Worm (Caenorhabditis elegans) whole organism, late embryonic: ENCODE data around the gene chtb-3.
A peak's percentile ranks its signal among the peaks of the same experiment; 100 is the strongest.

Experiments
- C08G9.2 ChIP-seq: sonication (generic microtip); optimal IDR thresholded peaks from 2 replicates; lab custom pipeline; 2016; ENCODE audit warnings: mild to moderate bottlenecking, missing genetic modification characterization, moderate library complexity, missing compliant biosample characterization
- C38D4.7 ChIP-seq: fragments of 200-800 bp; sonication (Bioruptor generic); optimal IDR thresholded peaks from 2 replicates; lab custom pipeline; 2018; ENCODE audit warnings: mild to moderate bottlenecking, missing genetic modification characterization, moderate library complexity, missing compliant biosample characterization
- F13H6.1 ChIP-seq: sonication (generic microtip); optimal IDR thresholded peaks from 2 replicates; lab custom pipeline; 2016; ENCODE audit warnings: missing genetic modification characterization, missing compliant biosample characterization
- K09A11.1 ChIP-seq: sonication (generic microtip); optimal IDR thresholded peaks from 2 replicates; lab custom pipeline; 2017; ENCODE audit warnings: antibody characterized with exemption, mild to moderate bottlenecking, missing genetic modification characterization, missing compliant biosample characterization; ENCODE audit not compliant: insufficient read depth
- T23F11.4 ChIP-seq: fragments of 200-800 bp; sonication (Bioruptor generic); optimal IDR thresholded peaks from 2 replicates; lab custom pipeline; 2018; ENCODE audit warnings: mild to moderate bottlenecking, missing genetic modification characterization, missing compliant biosample characterization
- Y22D7AL.16 ChIP-seq: sonication (generic microtip); optimal IDR thresholded peaks from 2 replicates; lab custom pipeline; 2016; ENCODE audit warnings: missing genetic modification characterization, missing compliant biosample characterization
- ahr-1 ChIP-seq: sonication (generic microtip); optimal IDR thresholded peaks from 2 replicates; lab custom pipeline; 2016; ENCODE audit warnings: missing genetic modification characterization, missing compliant biosample characterization
- ceh-14 ChIP-seq: sonication (generic microtip); optimal IDR thresholded peaks from 2 replicates; lab custom pipeline; 2016; ENCODE audit warnings: missing genotype, missing genetic modification characterization, missing compliant biosample characterization
- ceh-19 ChIP-seq: fragments of 200-800 bp; sonication (Bioruptor generic); optimal IDR thresholded peaks from 2 replicates; lab custom pipeline; 2018; ENCODE audit warnings: mild to moderate bottlenecking, missing genetic modification characterization, missing compliant biosample characterization
- ceh-2 ChIP-seq: sonication (generic microtip); optimal IDR thresholded peaks from 2 replicates; lab custom pipeline; 2016; ENCODE audit warnings: missing genotype, missing genetic modification characterization, missing compliant biosample characterization
- ceh-22 ChIP-seq: sonication (generic microtip); optimal IDR thresholded peaks from 2 replicates; lab custom pipeline; 2017; ENCODE audit warnings: missing biosample characterization, missing genetic modification characterization
- ceh-31 ChIP-seq: sonication (generic microtip); optimal IDR thresholded peaks from 2 replicates; lab custom pipeline; 2016; ENCODE audit warnings: missing genetic modification characterization, missing compliant biosample characterization
- ceh-34 ChIP-seq: sonication (generic microtip); optimal IDR thresholded peaks from 2 replicates; lab custom pipeline; 2016; ENCODE audit warnings: mild to moderate bottlenecking, missing genetic modification characterization, missing compliant biosample characterization
- ceh-45 ChIP-seq: fragments of 200-800 bp; sonication (Bioruptor generic); IDR thresholded peaks from 2 replicates; pipeline ENCODE4 v1.3.6; 2022; ENCODE audit warnings: missing genetic modification reagents, missing genetic modification characterization, missing compliant biosample characterization
- ceh-48 ChIP-seq: sonication (generic microtip); optimal IDR thresholded peaks from 2 replicates; lab custom pipeline; 2016; ENCODE audit warnings: missing genetic modification characterization, inconsistent platforms, missing compliant biosample characterization
- ceh-9 ChIP-seq: sonication (generic microtip); optimal IDR thresholded peaks from 2 replicates; lab custom pipeline; 2016; ENCODE audit warnings: mild to moderate bottlenecking, missing genetic modification characterization, inconsistent platforms, missing compliant biosample characterization
- dmd-4 ChIP-seq: sonication (generic microtip); optimal IDR thresholded peaks from 2 replicates; lab custom pipeline; 2016; ENCODE audit warnings: borderline replicate concordance, missing genetic modification characterization, missing compliant biosample characterization
- dve-1 ChIP-seq: sonication (generic microtip); optimal IDR thresholded peaks from 2 replicates; lab custom pipeline; 2017; ENCODE audit warnings: antibody characterized with exemption, mild to moderate bottlenecking, missing genetic modification characterization, missing compliant biosample characterization
- elt-2 ChIP-seq: sonication (generic microtip); optimal IDR thresholded peaks from 2 replicates; lab custom pipeline; 2016; ENCODE audit warnings: missing genetic modification reagents, missing genetic modification characterization, missing compliant biosample characterization
- elt-4 ChIP-seq: sonication (generic microtip); optimal IDR thresholded peaks from 2 replicates; lab custom pipeline; 2016; ENCODE audit warnings: missing genetic modification characterization, missing compliant biosample characterization
- ets-4 ChIP-seq: sonication (generic microtip); optimal IDR thresholded peaks from 2 replicates; lab custom pipeline; 2016; ENCODE audit warnings: missing genetic modification characterization, missing compliant biosample characterization
- fax-1 ChIP-seq: sonication (generic microtip); optimal IDR thresholded peaks from 2 replicates; lab custom pipeline; 2016; ENCODE audit warnings: missing genotype, missing genetic modification characterization, missing compliant biosample characterization
- fkh-10 ChIP-seq: fragments of 150-350 bp; optimal IDR thresholded peaks from 2 replicates; lab custom pipeline; 2014; ENCODE audit warnings: missing biosample characterization, missing genetic modification reagents, missing genetic modification characterization
- hlh-15 ChIP-seq: sonication (generic microtip); optimal IDR thresholded peaks from 2 replicates; lab custom pipeline; 2016; ENCODE audit warnings: missing genetic modification characterization, missing compliant biosample characterization
- mec-3 ChIP-seq: sonication (generic microtip); optimal IDR thresholded peaks from 2 replicates; lab custom pipeline; 2016; ENCODE audit warnings: borderline replicate concordance, missing genetic modification characterization, missing compliant biosample characterization
- nfya-1 ChIP-seq: sonication (generic microtip); optimal IDR thresholded peaks from 2 replicates; lab custom pipeline; 2017; ENCODE audit warnings: missing genetic modification characterization, mild to moderate bottlenecking, missing compliant biosample characterization, antibody characterized with exemption, moderate library complexity
- odd-2 ChIP-seq: sonication (generic microtip); optimal IDR thresholded peaks from 2 replicates; lab custom pipeline; 2017; ENCODE audit warnings: antibody characterized with exemption, mild to moderate bottlenecking, missing genetic modification characterization, missing compliant biosample characterization
- pag-3 ChIP-seq: sonication (generic microtip); optimal IDR thresholded peaks from 2 replicates; lab custom pipeline; 2016; ENCODE audit warnings: missing compliant biosample characterization, missing genetic modification characterization, borderline replicate concordance
- pat-9 ChIP-seq: fragments of 200-800 bp; sonication (Bioruptor generic); optimal IDR thresholded peaks from 2 replicates; lab custom pipeline; 2018; ENCODE audit warnings: mild to moderate bottlenecking, missing genetic modification characterization, moderate library complexity, missing compliant biosample characterization
- pha-2 ChIP-seq: sonication (generic microtip); optimal IDR thresholded peaks from 2 replicates; lab custom pipeline; 2017; ENCODE audit warnings: mild to moderate bottlenecking, missing genetic modification characterization, missing compliant biosample characterization
- pqm-1 ChIP-seq: sonication (generic microtip); optimal IDR thresholded peaks from 2 replicates; lab custom pipeline; 2016; ENCODE audit warnings: missing genetic modification characterization, missing compliant biosample characterization
- ref-2 ChIP-seq: sonication (generic microtip); optimal IDR thresholded peaks from 2 replicates; lab custom pipeline; 2016; ENCODE audit warnings: missing genetic modification characterization, missing compliant biosample characterization
- sox-4 ChIP-seq: sonication (generic microtip); optimal IDR thresholded peaks from 2 replicates; lab custom pipeline; 2017; ENCODE audit warnings: mild to moderate bottlenecking, missing genetic modification characterization, inconsistent platforms, missing compliant biosample characterization
- syd-9 ChIP-seq: sonication (generic microtip); optimal IDR thresholded peaks from 2 replicates; lab custom pipeline; 2016; ENCODE audit warnings: mild to moderate bottlenecking, missing genetic modification characterization, moderate library complexity, missing compliant biosample characterization
- tbx-7 ChIP-seq: sonication (generic microtip); optimal IDR thresholded peaks from 2 replicates; lab custom pipeline; 2016; ENCODE audit warnings: missing genotype, missing genetic modification characterization, missing compliant biosample characterization
- ttx-3 ChIP-seq: sonication (generic microtip); optimal IDR thresholded peaks from 2 replicates; lab custom pipeline; 2016; ENCODE audit warnings: missing genetic modification reagents, missing genetic modification characterization, missing compliant biosample characterization
- unc-3 ChIP-seq, 2 experiments: fragments of 200-800 bp in 1 of 2; sonication (Bioruptor generic) in 1 of 2; sonication (generic microtip) in 1 of 2; conservative IDR thresholded peaks in 1 of 2; optimal IDR thresholded peaks in 1 of 2; 2 replicates each; pipeline versions ENCODE4 v1.3.6 to Lab custom; 2016 to 2022; ENCODE audit warnings: missing compliant biosample characterization in 2 of 2, missing genetic modification characterization in 2 of 2, missing genetic modification reagents in 1 of 2
- unc-42 ChIP-seq: sonication (generic microtip); optimal IDR thresholded peaks from 2 replicates; lab custom pipeline; 2016; ENCODE audit warnings: missing genotype, missing genetic modification characterization, missing compliant biosample characterization

Gene chtb-3

ce11 chrX:6347013-6347412, 27.6 kb upstream of the chtb-3 start, which contains the start of gene C03B1.9:
TSS of gene C03B1.9 (minus strand) at chrX:6347113.
- TF ChIP-seq C08G9.2 (tag; lab: Kevin White, UChicago): no peak
- no peak for TF ChIP-seq nfya-1
- no peak for TF ChIP-seq pat-9 (tag; lab: Kevin White, UChicago)
- TF ChIP-seq ceh-2 (tag; lab: Kevin White, UChicago): no peak
- no peak for TF ChIP-seq mec-3 (tag; lab: Kevin White, UChicago)
- no peak for TF ChIP-seq F13H6.1 (tag; lab: Kevin White, UChicago)
- TF ChIP-seq fax-1 (tag; lab: Kevin White, UChicago): no peak
- no peak for TF ChIP-seq ceh-22
- TF ChIP-seq dve-1 (tag; lab: Kevin White, UChicago): no peak
- TF ChIP-seq ahr-1 (tag; lab: Kevin White, UChicago): no peak
- TF ChIP-seq ets-4 (tag; lab: Kevin White, UChicago): no peak
- no peak for TF ChIP-seq ceh-34 (tag; lab: Kevin White, UChicago)

- no peak for TF ChIP-seq pat-9 (tag; lab: Kevin White, UChicago)
- no peak for TF ChIP-seq ceh-9
- no peak for TF ChIP-seq unc-42
- TF ChIP-seq ceh-48 (tag; lab: Kevin White, UChicago): no peak
- TF ChIP-seq pag-3 (tag; lab: Kevin White, UChicago): no peak
- no peak for TF ChIP-seq ahr-1 (tag; lab: Kevin White, UChicago)
- TF ChIP-seq ceh-14 (tag; lab: Kevin White, UChicago): no peak
- TF ChIP-seq ceh-31 (tag; lab: Kevin White, UChicago): no peak
- TF ChIP-seq hlh-15 (tag; lab: Kevin White, UChicago): no peak
- no peak for TF ChIP-seq dmd-4
- no peak for TF ChIP-seq pha-2 (tag; lab: Kevin White, UChicago)
- TF ChIP-seq elt-4 (tag; lab: Kevin White, UChicago): no peak
Measured at ce11 chrX:6345785-6346184, 26.3 kb upstream of the chtb-3 start.

ce11 chrX:6341513-6341912, 22.1 kb upstream of the chtb-3 start, which contains the start of gene C03B1.7:
TSS of gene C03B1.7 (plus strand) at chrX:6341813.
- no peak for TF ChIP-seq elt-2 (tag; lab: Kevin White, UChicago)
- no peak for TF ChIP-seq elt-4 (tag; lab: Kevin White, UChicago)
- TF ChIP-seq fkh-10 (GFP tag; lab: Kevin White, UChicago): no peak
- TF ChIP-seq ttx-3 (tag; lab: Kevin White, UChicago): no peak
- no peak for TF ChIP-seq tbx-7
- TF ChIP-seq K09A11.1 (tag; lab: Kevin White, UChicago): no peak
- no peak for TF ChIP-seq T23F11.4 (GFP tag; lab: Kevin White, UChicago)
- TF ChIP-seq Y22D7AL.16 (tag; lab: Kevin White, UChicago): no peak
- no peak for TF ChIP-seq odd-2 (tag; lab: Kevin White, UChicago)
- no peak for TF ChIP-seq mec-3 (tag; lab: Kevin White, UChicago)
- no peak for TF ChIP-seq nfya-1
- TF ChIP-seq F13H6.1 (tag; lab: Kevin White, UChicago): no peak
- TF ChIP-seq ceh-2 (tag; lab: Kevin White, UChicago): no peak
- TF ChIP-seq C08G9.2 (tag; lab: Kevin White, UChicago): no peak
- TF ChIP-seq pha-2 (tag; lab: Kevin White, UChicago): no peak
- TF ChIP-seq ceh-45 (GFP tag; lab: Robert Waterston, UW): no peak
- no peak for TF ChIP-seq ceh-48 (tag; lab: Kevin White, UChicago)
- no peak for TF ChIP-seq ref-2

DNA sequence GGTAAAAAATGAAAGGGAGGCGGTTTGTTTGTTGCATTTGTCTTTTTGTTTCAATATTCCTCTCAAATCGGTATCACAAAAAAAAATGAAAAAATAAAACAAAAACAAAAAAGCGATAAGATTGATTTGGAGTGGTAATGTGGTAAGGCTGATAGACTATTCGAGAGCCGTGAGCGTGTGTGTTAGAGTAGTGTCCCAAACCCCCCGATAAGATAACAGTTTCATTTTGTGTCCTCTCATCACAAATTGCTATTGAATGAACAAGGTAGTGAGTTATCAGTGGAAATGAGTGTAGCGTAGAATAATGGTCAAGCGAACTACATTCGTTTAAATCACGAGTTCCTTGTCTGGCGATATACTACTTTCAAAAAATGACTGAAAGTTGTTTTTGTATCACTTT, 19.0 kb upstream of the chtb-3 start:
- peak; percentile 92 for TF ChIP-seq elt-2 (tag; lab: Kevin White, UChicago)
- TF ChIP-seq ceh-19 (GFP tag; lab: Kevin White, UChicago): no peak
- TF ChIP-seq unc-3 (GFP tag; conservative IDR thresholded peaks at IDR 0.05; lab: Robert Waterston, UW): no peak
- TF ChIP-seq unc-3 (tag; optimal IDR thresholded peaks at IDR 0.05; lab: Kevin White, UChicago): no peak
- TF ChIP-seq elt-4 (tag; lab: Kevin White, UChicago): no peak
- TF ChIP-seq sox-4 (tag; lab: Kevin White, UChicago): no peak
- TF ChIP-seq odd-2 (tag; lab: Kevin White, UChicago): no peak
- peak; percentile 40 for TF ChIP-seq pqm-1
- no peak for TF ChIP-seq syd-9 (tag; lab: Kevin White, UChicago)
- no peak for TF ChIP-seq C38D4.7 (GFP tag; lab: Kevin White, UChicago)
- TF ChIP-seq, all 69 proteins: peak for 2
